1 worm cellular context compared by ENCODE assay signal in genomic region chrV:19622440-19622914, ce11.
TF ChIP-seq lines count a peak whose summit lies in the region.

Gene Y43F8C.3, minus strand, starts transcription at chrV:19622626.

TF ChIP-seq in whole organism, L4 larva, 104 proteins besides CTCF, POLR2A, EP300 and RAD21 (continued from another document):
- TF ChIP-seq mes-2 (tag; optimal IDR thresholded peaks at IDR 0.05; lab: Kevin White, UChicago; ENCODE audit: poor library complexity, severe bottlenecking) (peak; percentile 50), fkh-10 (GFP tag; optimal IDR thresholded peaks at IDR 0.05; lab: Kevin White, UChicago) (peak; percentile 47), ZK546.5 (tag; optimal IDR thresholded peaks at IDR 0.05; lab: Kevin White, UChicago) (no peak), zip-11 (GFP tag; IDR thresholded peaks at IDR 0.05; lab: Robert Waterston, UW) (no peak), hmg-1.1 (GFP tag; IDR thresholded peaks at IDR 0.05; lab: Robert Waterston, UW) (peak; percentile 93), mdl-1 (tag; optimal IDR thresholded peaks at IDR 0.05; lab: Kevin White, UChicago) (peak; percentile 26 to 86), tag-97 (GFP tag; IDR thresholded peaks at IDR 0.05; lab: Robert Waterston, UW) (no peak), D1046.2 (GFP tag; IDR thresholded peaks at IDR 0.05; lab: Robert Waterston, UW) (no peak), ces-1 (GFP tag; optimal IDR thresholded peaks at IDR 0.05; lab: Kevin White, UChicago) (no peak), pqm-1 (tag; optimal IDR thresholded peaks at IDR 0.05; lab: Kevin White, UChicago) (no peak), R02D3.7 (tag; optimal IDR thresholded peaks at IDR 0.05; lab: Kevin White, UChicago) (no peak), F44E2.7 (GFP tag; IDR thresholded peaks at IDR 0.05; lab: Robert Waterston, UW) (no peak), lir-3 (tag; optimal IDR thresholded peaks at IDR 0.05; lab: Kevin White, UChicago) (no peak), zfp-3 (GFP tag; conservative IDR thresholded peaks at IDR 0.05; lab: Robert Waterston, UW) (no peak), nhr-111 (GFP tag; optimal IDR thresholded peaks at IDR 0.05; lab: Kevin White, UChicago) (no peak), ama-1 (optimal IDR thresholded peaks at IDR 0.05; lab: Kevin White, UChicago) (no peak), saeg-2 (GFP tag; IDR thresholded peaks at IDR 0.05; lab: Robert Waterston, UW) (no peak), dmd-8 (GFP tag; IDR thresholded peaks at IDR 0.05; lab: Robert Waterston, UW) (0 out of 2 replicates have a peak, but pooled peaks have one; percentile 41), lim-7 (GFP tag; IDR thresholded peaks at IDR 0.05; lab: Robert Waterston, UW) (no peak), pha-4 (GFP tag; IDR thresholded peaks at IDR 0.05; lab: Robert Waterston, UW) (peak; percentile 43; the same call in 1 of the 2 replicates), pha-4 (tag; optimal IDR thresholded peaks at IDR 0.05; lab: Kevin White, UChicago) (no peak), skn-1 (tag; optimal IDR thresholded peaks at IDR 0.05; lab: Kevin White, UChicago) (no peak), madf-5 (GFP tag; IDR thresholded peaks at IDR 0.05; lab: Robert Waterston, UW) (no peak), lin-15B (tag; optimal IDR thresholded peaks at IDR 0.05; lab: Kevin White, UChicago) (no peak), lin-39 (tag; optimal IDR thresholded peaks at IDR 0.05; lab: Kevin White, UChicago) (no peak), set-16 (GFP tag; IDR thresholded peaks at IDR 0.05; lab: Robert Waterston, UW) (peak; percentile 98), madf-9 (GFP tag; conservative IDR thresholded peaks at IDR 0.05; lab: Robert Waterston, UW) (0 out of 2 replicates have a peak, but pooled peaks have one; percentile 48), egl-43 (GFP tag; IDR thresholded peaks at IDR 0.05; lab: Robert Waterston, UW) (peak; percentile 73), nhr-77 (tag; optimal IDR thresholded peaks at IDR 0.05; lab: Kevin White, UChicago) (peak; percentile 45), nhr-76 (tag; optimal IDR thresholded peaks at IDR 0.05; lab: Kevin White, UChicago) (no peak), daf-19 (GFP tag; conservative IDR thresholded peaks at IDR 0.05; lab: Robert Waterston, UW) (no peak), dmd-6 (GFP tag; IDR thresholded peaks at IDR 0.05; lab: Robert Waterston, UW) (peak; percentile 57), dve-1 (tag; optimal IDR thresholded peaks at IDR 0.05; lab: Kevin White, UChicago; ENCODE audit: insufficient read depth) (peak; percentile 67), Y48G9A.11 (GFP tag; IDR thresholded peaks at IDR 0.05; lab: Robert Waterston, UW) (no peak), aly-2 (tag; optimal IDR thresholded peaks at IDR 0.05; lab: Kevin White, UChicago) (no peak), rbr-2 (tag; optimal IDR thresholded peaks at IDR 0.05; lab: Kevin White, UChicago) (peak; percentile 27), hlh-11 (tag; optimal IDR thresholded peaks at IDR 0.05; lab: Kevin White, UChicago) (peak; percentile 96), fos-1 (tag; optimal IDR thresholded peaks at IDR 0.05; lab: Kevin White, UChicago) (no peak), cey-2 (tag; optimal IDR thresholded peaks at IDR 0.05; lab: Kevin White, UChicago; ENCODE audit: borderline replicate concordance, insufficient read depth) (no peak), spr-1 (tag; optimal IDR thresholded peaks at IDR 0.05; lab: Kevin White, UChicago) (no peak), unc-39 (tag; optimal IDR thresholded peaks at IDR 0.05; lab: Kevin White, UChicago) (no peak), mep-1 (tag; optimal IDR thresholded peaks at IDR 0.05; lab: Kevin White, UChicago) (peak; percentile 88), Y5F2A.4 (GFP tag; optimal IDR thresholded peaks at IDR 0.05; lab: Kevin White, UChicago) (no peak), F49E8.2 (tag; optimal IDR thresholded peaks at IDR 0.05; lab: Kevin White, UChicago; ENCODE audit: borderline replicate concordance) (no peak), ceh-44 (GFP tag; IDR thresholded peaks at IDR 0.05; lab: Robert Waterston, UW) (no peak), ceh-62 (tag; optimal IDR thresholded peaks at IDR 0.05; lab: Kevin White, UChicago) (no peak), nhr-237 (tag; optimal IDR thresholded peaks at IDR 0.05; lab: Kevin White, UChicago) (no peak)
